Worm (Caenorhabditis elegans) whole organism, L3 larva: ENCODE measurements around the gene hlh-4.

Source experiments
- R02D3.7 ChIP-seq: fragments of 150-350 bp; optimal IDR thresholded peaks from 2 replicates; lab custom pipeline; 2014; ENCODE audit warnings: missing biosample characterization, missing genetic modification characterization
- ceh-82 ChIP-seq: fragments of 150-350 bp; optimal IDR thresholded peaks from 2 replicates; lab custom pipeline; 2014; ENCODE audit warnings: missing biosample characterization, missing genetic modification characterization
- ceh-9 ChIP-seq: sonication (generic microtip); optimal IDR thresholded peaks from 2 replicates; lab custom pipeline; 2018; ENCODE audit warnings: missing biosample characterization, missing genetic modification characterization
- elt-1 ChIP-seq: fragments of 150-350 bp; optimal IDR thresholded peaks from 2 replicates; lab custom pipeline; 2014; ENCODE audit warnings: missing biosample characterization, missing genetic modification characterization
- fkh-10 ChIP-seq: sonication (generic microtip); optimal IDR thresholded peaks from 2 replicates; lab custom pipeline; 2017; ENCODE audit warnings: missing biosample characterization, missing genetic modification reagents, missing genetic modification characterization
- lin-15B ChIP-seq: fragments of 150-350 bp; optimal IDR thresholded peaks from 2 replicates; lab custom pipeline; 2014; ENCODE audit warnings: missing biosample characterization, missing genetic modification characterization
- lsy-12 ChIP-seq: sonication (generic microtip); optimal IDR thresholded peaks from 2 replicates; lab custom pipeline; 2016; ENCODE audit warnings: mild to moderate bottlenecking, missing genetic modification characterization, missing compliant biosample characterization
- nhr-12 ChIP-seq: fragments of 150-350 bp; optimal IDR thresholded peaks from 2 replicates; lab custom pipeline; 2014; ENCODE audit warnings: missing biosample characterization, missing genetic modification characterization
- nhr-237 ChIP-seq: fragments of 150-350 bp; optimal IDR thresholded peaks from 2 replicates; lab custom pipeline; 2014; ENCODE audit warnings: missing biosample characterization, missing genetic modification characterization
- nhr-43 ChIP-seq: sonication (generic microtip); optimal IDR thresholded peaks from 2 replicates; lab custom pipeline; 2016; ENCODE audit warnings: mild to moderate bottlenecking, missing genetic modification characterization, missing compliant biosample characterization; ENCODE audit not compliant: poor library complexity, severe bottlenecking
- pqm-1 ChIP-seq: fragments of 150-350 bp; optimal IDR thresholded peaks from 2 replicates; lab custom pipeline; 2017; ENCODE audit warnings: missing biosample characterization, missing genetic modification characterization, inconsistent platforms
- snpc-4 ChIP-seq: fragments of 150-350 bp; optimal IDR thresholded peaks from 2 replicates; lab custom pipeline; 2014; ENCODE audit warnings: missing biosample characterization, missing genetic modification characterization
- unc-62 ChIP-seq: fragments of 150-350 bp; sonication (generic microtip); optimal IDR thresholded peaks from 4 replicates; lab custom pipeline; 2014; ENCODE audit warnings: missing biosample characterization, missing genetic modification reagents, missing genetic modification characterization
- ztf-11 ChIP-seq: fragments of 150-350 bp; optimal IDR thresholded peaks from 2 replicates; lab custom pipeline; 2014; ENCODE audit warnings: missing biosample characterization, missing genetic modification characterization

DNA sequence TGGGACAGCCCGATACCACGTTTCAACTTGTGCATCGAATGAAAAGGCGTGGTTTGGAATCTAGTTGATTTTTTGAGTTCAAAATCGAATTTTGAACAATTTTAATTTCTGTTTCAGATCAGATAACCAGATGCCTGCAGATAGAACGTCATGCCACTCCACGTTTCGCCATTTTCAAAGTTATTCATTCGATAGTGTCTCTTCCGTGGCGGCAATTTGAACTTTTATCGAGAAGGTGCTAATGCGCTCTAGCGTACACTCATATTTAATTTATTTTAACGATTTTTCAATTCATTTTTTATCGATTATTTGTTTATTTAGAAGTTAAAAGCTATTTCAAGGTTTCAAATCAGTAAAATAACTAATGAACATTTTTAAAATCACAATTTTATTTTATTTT lies 37.1 kb upstream of the hlh-4 start:
- no peak for TF ChIP-seq nhr-43 (tag; lab: Kevin White, UChicago)
- no peak for TF ChIP-seq unc-62 (GFP tag; lab: Kevin White, UChicago)
- TF ChIP-seq nhr-12 (tag; lab: Kevin White, UChicago), result no peak
- TF ChIP-seq ceh-82 (tag; lab: Kevin White, UChicago), result no peak
- no peak for TF ChIP-seq fkh-10 (GFP tag; lab: Kevin White, UChicago)
- TF ChIP-seq R02D3.7 (tag; lab: Kevin White, UChicago), result no peak
- TF ChIP-seq elt-1 (tag; lab: Kevin White, UChicago), result no peak
- TF ChIP-seq pqm-1 (tag; lab: Kevin White, UChicago), result no peak
- TF ChIP-seq snpc-4 (tag; lab: Kevin White, UChicago), result no peak
- no peak for TF ChIP-seq ztf-11 (tag; lab: Kevin White, UChicago)
- no peak for TF ChIP-seq nhr-237 (tag; lab: Kevin White, UChicago)
- peak; percentile 18 for TF ChIP-seq lin-15B (tag; lab: Kevin White, UChicago)
- no peak for TF ChIP-seq ceh-9 (tag; lab: Kevin White, UChicago)
- no peak for TF ChIP-seq lsy-12
